Fruit fly (Drosophila melanogaster) whole organism, pupa: ENCODE measurements around the gene CG14445.

Experiments used
- CG10348 ChIP-seq: fragments of 200-800 bp; sonication (Bioruptor generic); IDR thresholded peaks from 2 replicates; pipeline ENCODE4 v1.3.6; 2022; ENCODE audit warnings: missing biosample characterization, missing genetic modification characterization
- CG12605 ChIP-seq: fragments of 200-800 bp; sonication (Bioruptor generic); IDR thresholded peaks from 2 replicates; pipeline ENCODE4 v1.3.6; 2022; ENCODE audit warnings: missing biosample characterization, missing genetic modification characterization
- CG13204 ChIP-seq: fragments of 200-800 bp; sonication (Bioruptor generic); optimal IDR thresholded peaks from 2 replicates; lab custom pipeline; 2018; ENCODE audit warnings: missing biosample characterization, mild to moderate bottlenecking, missing genetic modification characterization, moderate library complexity
- CG8159 ChIP-seq: fragments of 200-800 bp; sonication (Bioruptor generic); optimal IDR thresholded peaks from 3 replicates; lab custom pipeline; 2018; ENCODE audit warnings: missing biosample characterization, mild to moderate bottlenecking, missing genetic modification characterization, moderate library complexity
- CG8301 ChIP-seq: fragments of 200-800 bp; sonication (Bioruptor generic); optimal IDR thresholded peaks from 2 replicates; lab custom pipeline; 2018; ENCODE audit warnings: missing biosample characterization, mild to moderate bottlenecking, missing genetic modification characterization
- Snoo ChIP-seq: fragments of 200-800 bp; sonication (Bioruptor generic); optimal IDR thresholded peaks from 3 replicates; lab custom pipeline; 2017; ENCODE audit warnings: missing biosample characterization, mild to moderate bottlenecking, missing genetic modification characterization, inconsistent platforms
- gl ChIP-seq: fragments of 200-800 bp; sonication (Bioruptor generic); optimal IDR thresholded peaks from 2 replicates; lab custom pipeline; 2018; ENCODE audit warnings: missing biosample characterization, mild to moderate bottlenecking, missing genetic modification characterization

DNA sequence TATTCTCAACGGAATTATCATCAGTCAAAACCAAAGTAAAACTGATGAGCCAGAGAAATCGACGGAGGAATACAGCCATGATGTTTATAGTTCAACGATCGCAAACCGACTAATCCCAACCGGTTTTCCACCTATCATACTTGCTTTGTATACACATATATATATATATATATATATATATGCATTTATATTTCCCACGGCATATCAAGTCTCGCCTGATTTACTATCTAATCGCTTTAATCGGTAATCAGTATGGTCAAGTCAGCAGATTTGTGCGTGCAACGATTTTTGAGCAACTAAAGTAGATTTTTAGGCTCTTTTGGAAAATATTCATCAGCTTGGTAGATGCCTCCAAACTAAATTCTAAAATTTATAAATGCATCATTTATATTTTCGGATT is 40.8 kb upstream of the CG14445 start, which contains the start of gene CG32750:
- TF ChIP-seq CG8159 (tag; lab: Kevin White, UChicago), result no peak
- TF ChIP-seq CG8301, result no peak
- TF ChIP-seq CG12605 (GFP tag; lab: Robert Waterston, UW), result no peak
- no peak for TF ChIP-seq CG13204
- no peak for TF ChIP-seq Snoo (tag; lab: Kevin White, UChicago)
- no peak for TF ChIP-seq gl (tag; lab: Kevin White, UChicago)
- TF ChIP-seq CG10348 (GFP tag; lab: Robert Waterston, UW), result no peak
